Worm (Caenorhabditis elegans) whole organism, young adult: Measurements from ENCODE around the gene mrps-10.

Experiments
- B0019.2 ChIP-seq: fragments of 200-800 bp; sonication (Bioruptor generic); conservative IDR thresholded peaks from 2 replicates; pipeline ENCODE4 v1.3.6; 2022; ENCODE audit warnings: missing genetic modification reagents, missing genetic modification characterization, missing compliant biosample characterization
- hmg-20 ChIP-seq: fragments of 200-800 bp; sonication (Bioruptor generic); IDR thresholded peaks from 2 replicates; pipeline ENCODE4 v1.3.6; 2022; ENCODE audit warnings: missing genetic modification reagents, missing genetic modification characterization, missing compliant biosample characterization
- nhr-90 ChIP-seq: sonication (generic microtip); optimal IDR thresholded peaks from 2 replicates; lab custom pipeline; 2016; ENCODE audit warnings: missing genotype, mild to moderate bottlenecking, missing genetic modification characterization, missing compliant biosample characterization
- rcor-1 ChIP-seq: fragments of 200-800 bp; sonication (Bioruptor generic); IDR thresholded peaks from 2 replicates; pipeline ENCODE4 v1.3.6; 2022; ENCODE audit warnings: missing genetic modification reagents, missing genetic modification characterization, missing compliant biosample characterization
- rpc-1 ChIP-seq, 2 experiments: fragments of 150-350 bp in 1 of 2; sonication (generic microtip) in 1 of 2; optimal IDR thresholded peaks; 2 replicates each; lab custom pipeline; 2014 to 2018; ENCODE audit warnings: missing biosample characterization in 1 of 2, missing genetic modification characterization in 1 of 2, missing genetic modification reagents in 1 of 2, missing genotype in 1 of 2
- unc-62 ChIP-seq: fragments of 150-350 bp; optimal IDR thresholded peaks from 2 replicates; lab custom pipeline; 2014; ENCODE audit warnings: missing biosample characterization, missing genetic modification reagents, missing genetic modification characterization

DNA sequence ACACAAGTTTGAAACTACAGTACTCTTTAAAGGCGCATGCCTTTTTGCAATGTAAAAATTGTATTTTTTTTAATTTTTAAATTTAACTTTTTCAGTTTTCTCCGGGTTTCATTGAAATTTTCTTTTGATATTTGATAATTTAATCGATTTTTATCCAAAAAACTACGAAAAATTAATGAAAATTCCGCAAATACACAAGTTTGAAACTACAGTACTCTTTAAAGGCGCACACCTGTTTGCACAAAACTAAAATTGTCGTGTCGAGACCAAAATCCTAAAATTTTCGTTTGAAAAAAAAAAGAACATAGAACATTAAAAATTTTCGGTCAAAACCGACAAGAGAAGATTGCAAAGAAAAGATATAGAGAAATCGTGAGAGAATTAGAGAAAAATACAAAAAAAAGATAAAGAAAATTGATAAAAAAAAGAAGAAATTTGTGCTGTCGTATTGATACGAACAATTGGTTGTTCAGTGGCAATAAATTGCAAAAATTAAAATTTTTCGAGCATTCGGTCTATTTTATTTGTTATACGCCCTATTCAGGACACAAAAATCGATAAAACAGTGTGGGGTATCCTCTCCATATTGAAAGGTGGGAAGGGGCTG is 41.2 kb downstream of the mrps-10 start:
- TF ChIP-seq unc-62, result no peak
- no peak for TF ChIP-seq B0019.2 (GFP tag; lab: Robert Waterston, UW)
- TF ChIP-seq rpc-1 (optimal IDR thresholded peaks at IDR 0.05; lab: Kevin White, UChicago), result no peak
- no peak for TF ChIP-seq rpc-1 (tag; optimal IDR thresholded peaks at IDR 0.05; lab: Kevin White, UChicago)
- TF ChIP-seq rcor-1 (GFP tag; lab: Robert Waterston, UW), result no peak
- no peak for TF ChIP-seq nhr-90 (tag; lab: Kevin White, UChicago)
- TF ChIP-seq hmg-20 (GFP tag; lab: Robert Waterston, UW), result no peak
